Worm (Caenorhabditis elegans) whole organism, midembryonic: ENCODE measurements around the gene dpf-7.

ENCODE experiments used
- T22C8.4 ChIP-seq: fragments of 200-800 bp; sonication (Bioruptor generic); IDR thresholded peaks from 2 replicates; pipeline ENCODE4 v1.3.6; 2022; ENCODE audit warnings: missing genetic modification characterization, missing compliant biosample characterization
- cog-1 ChIP-seq: sonication (generic microtip); optimal IDR thresholded peaks from 2 replicates; lab custom pipeline; 2016; ENCODE audit warnings: missing genetic modification characterization, missing compliant biosample characterization
- flt-1 ChIP-seq: fragments of 200-800 bp; sonication (Bioruptor generic); IDR thresholded peaks from 2 replicates; pipeline ENCODE4 v1.3.6; 2022; ENCODE audit warnings: missing genetic modification characterization, missing compliant biosample characterization
- klf-2 ChIP-seq: fragments of 200-800 bp; sonication (Bioruptor generic); conservative IDR thresholded peaks from 2 replicates; pipeline ENCODE4 v1.3.6; 2022; ENCODE audit warnings: missing genetic modification reagents, missing genetic modification characterization, missing compliant biosample characterization
- med-1 ChIP-seq: sonication (generic microtip); optimal IDR thresholded peaks from 2 replicates; lab custom pipeline; 2017; ENCODE audit warnings: missing genetic modification characterization, mild to moderate bottlenecking, missing compliant biosample characterization, antibody characterized with exemption, missing genetic modification reagents; ENCODE audit not compliant: insufficient read depth
- ref-1 ChIP-seq: fragments of 200-800 bp; sonication (Bioruptor generic); conservative IDR thresholded peaks from 2 replicates; pipeline ENCODE4 v1.3.6; 2022; ENCODE audit warnings: missing genetic modification reagents, missing genetic modification characterization, missing compliant biosample characterization
- tab-1 ChIP-seq: fragments of 200-800 bp; sonication (Bioruptor generic); IDR thresholded peaks from 2 replicates; pipeline ENCODE4 v1.3.6; 2022; ENCODE audit warnings: missing genetic modification characterization, missing compliant biosample characterization
- ztf-23 ChIP-seq: fragments of 200-800 bp; sonication (Bioruptor generic); IDR thresholded peaks from 2 replicates; pipeline ENCODE4 v1.3.6; 2022; ENCODE audit warnings: missing genetic modification reagents, missing genetic modification characterization, missing compliant biosample characterization
- ztf-29 ChIP-seq: fragments of 200-800 bp; sonication (Bioruptor generic); IDR thresholded peaks from 2 replicates; pipeline ENCODE4 v1.3.6; 2022; ENCODE audit warnings: missing genetic modification reagents, missing genetic modification characterization, missing compliant biosample characterization

Gene dpf-7

ce11 chrIV:4810377-4810984, 8.1 kb upstream of the dpf-7 start, which contains the start of gene eif-1.A:
eif-1.A (plus strand) TSS chrIV:4810934.
- TF ChIP-seq klf-2 (GFP tag; lab: Robert Waterston, UW) (0 out of 2 replicates have a peak, but pooled peaks have one; percentile 7), cog-1 (no peak), tab-1 (no peak), ztf-23 (GFP tag; lab: Robert Waterston, UW) (0 out of 2 replicates have a peak, but pooled peaks have one; percentile 51), T22C8.4 (no peak), flt-1 (GFP tag; lab: Robert Waterston, UW) (0 out of 2 replicates have a peak, but pooled peaks have one; percentile 16), ref-1 (GFP tag; lab: Robert Waterston, UW) (no peak), med-1 (GFP tag; lab: Kevin White, UChicago) (peak; percentile 21), ztf-29 (GFP tag; lab: Robert Waterston, UW) (no peak)

ce11 chrIV:4809813-4810212, 7.4 kb upstream of the dpf-7 start, which contains the start of gene H06H21.37:
H06H21.37 (minus strand) TSS chrIV:4809974.
- TF ChIP-seq flt-1 (GFP tag; lab: Robert Waterston, UW) (no peak), ref-1 (GFP tag; lab: Robert Waterston, UW) (no peak), ztf-23 (GFP tag; lab: Robert Waterston, UW) (no peak), tab-1 (no peak), cog-1 (no peak), ztf-29 (GFP tag; lab: Robert Waterston, UW) (no peak), klf-2 (GFP tag; lab: Robert Waterston, UW) (no peak), med-1 (GFP tag; lab: Kevin White, UChicago) (no peak), T22C8.4 (no peak)

ce11 chrIV:4809397-4809796, 7.0 kb upstream of the dpf-7 start, which contains the start of gene ubxn-6:
ubxn-6 (minus strand) TSS chrIV:4809497.
- TF ChIP-seq ref-1 (GFP tag; lab: Robert Waterston, UW) (no peak), ztf-23 (GFP tag; lab: Robert Waterston, UW) (no peak), ztf-29 (GFP tag; lab: Robert Waterston, UW) (no peak), T22C8.4 (no peak), med-1 (GFP tag; lab: Kevin White, UChicago) (no peak)

- TF ChIP-seq klf-2 (GFP tag; lab: Robert Waterston, UW): no peak
- TF ChIP-seq ref-1 (GFP tag; lab: Robert Waterston, UW): no peak
- no peak for TF ChIP-seq cog-1
- TF ChIP-seq T22C8.4: no peak
- TF ChIP-seq flt-1 (GFP tag; lab: Robert Waterston, UW): no peak
- no peak for TF ChIP-seq tab-1
- no peak for TF ChIP-seq med-1 (GFP tag; lab: Kevin White, UChicago)
- TF ChIP-seq ztf-29 (GFP tag; lab: Robert Waterston, UW): no peak
- TF ChIP-seq ztf-23 (GFP tag; lab: Robert Waterston, UW): no peak
Measured at ce11 chrIV:4807219-4807618, 4.8 kb upstream of the dpf-7 start, which contains the start of gene H06H21.11. H06H21.11 (minus strand) TSS chrIV:4807319.

- TF ChIP-seq ztf-29 (GFP tag; lab: Robert Waterston, UW) (no peak), flt-1 (GFP tag; lab: Robert Waterston, UW) (no peak), med-1 (GFP tag; lab: Kevin White, UChicago) (no peak), klf-2 (GFP tag; lab: Robert Waterston, UW) (no peak), ztf-23 (GFP tag; lab: Robert Waterston, UW) (no peak), T22C8.4 (no peak), tab-1 (no peak)
Measured at ce11 chrIV:4806486-4806885, 4.1 kb upstream of the dpf-7 start, which contains the start of gene dpf-5. dpf-5 (minus strand) TSS chrIV:4806586.

ce11 chrIV:4799114-4799513, 3.3 kb downstream of the dpf-7 start, which contains the start of gene eor-1:
eor-1 (minus strand) TSS chrIV:4799178.
- no peak for TF ChIP-seq ztf-23 (GFP tag; lab: Robert Waterston, UW)
- TF ChIP-seq ztf-29 (GFP tag; lab: Robert Waterston, UW): no peak
- TF ChIP-seq T22C8.4: peak; percentile 85

- TF ChIP-seq ztf-23 (GFP tag; lab: Robert Waterston, UW): no peak
- TF ChIP-seq klf-2 (GFP tag; lab: Robert Waterston, UW): no peak
Measured at ce11 chrIV:4795111-4795510, 7.3 kb downstream of the dpf-7 start.

- TF ChIP-seq med-1 (GFP tag; lab: Kevin White, UChicago) (no peak), tab-1 (no peak), flt-1 (GFP tag; lab: Robert Waterston, UW) (no peak), cog-1 (no peak), ref-1 (GFP tag; lab: Robert Waterston, UW) (no peak), ztf-23 (GFP tag; lab: Robert Waterston, UW) (no peak), T22C8.4 (no peak), klf-2 (GFP tag; lab: Robert Waterston, UW) (no peak), ztf-29 (GFP tag; lab: Robert Waterston, UW) (no peak)
Measured at ce11 chrIV:4789445-4789844, 12.9 kb downstream of the dpf-7 start, which contains the start of gene R11E3.1. R11E3.1 (plus strand) TSS chrIV:4789745.

- no peak for TF ChIP-seq tab-1
- TF ChIP-seq T22C8.4: no peak
- no peak for TF ChIP-seq klf-2 (GFP tag; lab: Robert Waterston, UW)
- TF ChIP-seq cog-1: no peak
- no peak for TF ChIP-seq med-1 (GFP tag; lab: Kevin White, UChicago)
- no peak for TF ChIP-seq ref-1 (GFP tag; lab: Robert Waterston, UW)
- TF ChIP-seq ztf-23 (GFP tag; lab: Robert Waterston, UW): no peak
- TF ChIP-seq flt-1 (GFP tag; lab: Robert Waterston, UW): no peak
- no peak for TF ChIP-seq ztf-29 (GFP tag; lab: Robert Waterston, UW)
Measured at ce11 chrIV:4788332-4788731, 14.1 kb downstream of the dpf-7 start, which contains the start of gene nhr-104. nhr-104 (minus strand) TSS chrIV:4788692.

ce11 chrIV:4781123-4781522, 21.3 kb downstream of the dpf-7 start:
- TF ChIP-seq cog-1: no peak
- TF ChIP-seq tab-1: no peak
- no peak for TF ChIP-seq med-1 (GFP tag; lab: Kevin White, UChicago)
- no peak for TF ChIP-seq ztf-29 (GFP tag; lab: Robert Waterston, UW)
- no peak for TF ChIP-seq T22C8.4
- TF ChIP-seq ztf-23 (GFP tag; lab: Robert Waterston, UW): no peak
- no peak for TF ChIP-seq klf-2 (GFP tag; lab: Robert Waterston, UW)
- TF ChIP-seq ref-1 (GFP tag; lab: Robert Waterston, UW): no peak
- TF ChIP-seq flt-1 (GFP tag; lab: Robert Waterston, UW): no peak
